Worm (Caenorhabditis elegans) whole organism, early embryonic: ENCODE data around the gene ZK1240.9.

Source experiments
- B0310.2 ChIP-seq: sonication (generic microtip); optimal IDR thresholded peaks from 2 replicates; lab custom pipeline; 2016; ENCODE audit warnings: mild to moderate bottlenecking, missing genetic modification characterization, missing compliant biosample characterization
- aly-1 ChIP-seq: sonication (generic microtip); optimal IDR thresholded peaks from 2 replicates; lab custom pipeline; 2016; ENCODE audit warnings: missing genetic modification characterization, missing compliant biosample characterization
- ama-1 ChIP-seq: fragments of 150-350 bp; optimal IDR thresholded peaks from 2 replicates; lab custom pipeline; 2014
- ceh-36 ChIP-seq: sonication (generic microtip); optimal IDR thresholded peaks from 2 replicates; lab custom pipeline; 2016; ENCODE audit warnings: missing genetic modification characterization, inconsistent platforms, missing compliant biosample characterization
- flt-1 ChIP-seq: fragments of 200-800 bp; sonication (Bioruptor generic); IDR thresholded peaks from 2 replicates; pipeline ENCODE4 v1.3.6; 2022; ENCODE audit warnings: missing genetic modification characterization, missing compliant biosample characterization
- hnd-1 ChIP-seq: sonication (generic microtip); optimal IDR thresholded peaks from 2 replicates; lab custom pipeline; 2016; ENCODE audit warnings: missing genetic modification characterization, missing compliant biosample characterization
- scrt-1 ChIP-seq: fragments of 200-800 bp; sonication (Bioruptor generic); IDR thresholded peaks from 2 replicates; pipeline ENCODE4 v1.3.6; 2022; ENCODE audit warnings: missing genetic modification characterization, missing compliant biosample characterization
- tbx-37 ChIP-seq: fragments of 200-800 bp; sonication (Bioruptor generic); conservative IDR thresholded peaks from 2 replicates; pipeline ENCODE4 v1.3.6; 2022; ENCODE audit warnings: missing genetic modification reagents, missing genetic modification characterization, missing compliant biosample characterization

DNA sequence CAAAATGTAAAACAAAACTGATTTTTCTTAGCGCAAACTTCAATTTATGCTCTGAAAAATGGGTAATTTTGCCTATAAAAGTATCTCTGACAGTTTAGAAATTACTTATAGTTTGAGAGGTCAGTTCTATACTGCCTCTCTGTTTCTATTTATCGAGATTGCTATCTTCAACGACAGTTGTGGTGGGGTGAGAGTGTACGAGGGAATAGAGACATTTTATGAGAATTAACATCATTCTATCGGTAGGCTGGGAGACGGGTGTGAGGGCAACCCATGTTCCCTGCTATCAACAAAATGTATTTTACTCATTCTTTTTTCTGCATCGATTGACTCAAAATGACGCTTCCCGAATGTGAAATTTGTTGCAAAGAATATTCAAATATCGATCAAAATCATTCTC lies 2.1 kb downstream of the ZK1240.9 start, which contains the start of gene ZK1240.3:
- TF ChIP-seq tbx-37 (GFP tag; lab: Robert Waterston, UW) (no peak), ceh-36 (tag; lab: Kevin White, UChicago) (no peak), B0310.2 (no peak), hnd-1 (tag; lab: Kevin White, UChicago) (no peak), ama-1 (lab: Kevin White, UChicago) (no peak), aly-1 (no peak), flt-1 (no peak), scrt-1 (GFP tag; lab: Robert Waterston, UW) (no peak)
